Worm (Caenorhabditis elegans): ENCODE results near the gene C28A5.2.

DNA sequence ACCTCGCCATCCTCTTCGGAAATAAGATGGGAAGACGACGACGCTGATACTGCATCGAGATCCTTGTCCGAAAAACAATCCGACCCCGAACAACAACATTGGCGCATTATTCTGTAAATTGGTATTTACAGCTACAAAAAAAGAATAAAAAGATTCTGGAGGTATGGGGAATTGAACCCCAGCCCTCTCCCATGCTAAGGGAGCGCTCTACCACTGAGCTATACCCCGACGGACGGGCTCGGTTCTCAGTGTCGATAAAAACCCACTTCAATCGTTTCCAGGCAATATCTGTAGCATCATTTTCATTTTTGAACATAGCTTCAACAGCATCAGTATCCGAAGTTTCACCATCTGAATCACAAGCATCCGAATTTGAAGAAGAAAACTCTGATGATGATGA is 10.5 kb downstream of the C28A5.2 start:
- peak; percentile 59; the same call in 1 of the 2 replicates for TF ChIP-seq ztf-23 (GFP tag; IDR thresholded peaks at IDR 0.05)
- no peak for TF ChIP-seq ztf-29 (GFP tag; IDR thresholded peaks at IDR 0.05)
- 0 out of 2 replicates have a peak, but pooled peaks have one; percentile 9 for TF ChIP-seq ref-1 (GFP tag; conservative IDR thresholded peaks at IDR 0.05)
- TF ChIP-seq flt-1 (GFP tag; IDR thresholded peaks at IDR 0.05), result no peak; the same call in 1 of the 2 replicates
- TF ChIP-seq T22C8.4 (GFP tag; IDR thresholded peaks at IDR 0.05), result peak; percentile 64
- no peak for TF ChIP-seq cog-1 (tag; optimal IDR thresholded peaks at IDR 0.05)

Data from whole organism, midembryonic.